Fruit fly (Drosophila melanogaster) whole organism, embryonic: ENCODE data around the gene Coq7.
A peak's percentile ranks its signal among the peaks of the same experiment; 100 is the strongest.

Experiments
- Ada2b ChIP-seq: fragments of 200-800 bp; sonication (Bioruptor generic); IDR thresholded peaks from 2 replicates; pipeline ENCODE4 v1.3.6; 2022; ENCODE audit warnings: missing biosample characterization, missing genetic modification characterization
- BtbVII ChIP-seq: fragments of 200-800 bp; sonication (Bioruptor generic); optimal IDR thresholded peaks from 3 replicates; lab custom pipeline; 2017; ENCODE audit warnings: missing biosample characterization, mild to moderate bottlenecking, missing genetic modification characterization
- CG10366 ChIP-seq: fragments of 200-800 bp; sonication (Bioruptor generic); IDR thresholded peaks from 2 replicates; pipeline ENCODE4 v1.3.6; 2022; ENCODE audit warnings: missing biosample characterization, missing genetic modification characterization
- CG11504 ChIP-seq: fragments of 200-800 bp; sonication (Bioruptor generic); optimal IDR thresholded peaks from 3 replicates; lab custom pipeline; 2019; ENCODE audit warnings: missing biosample characterization, mild to moderate bottlenecking, missing genetic modification characterization, moderate library complexity
- CG12942 ChIP-seq: fragments of 200-800 bp; sonication (Bioruptor generic); optimal IDR thresholded peaks from 3 replicates; lab custom pipeline; 2016; ENCODE audit warnings: missing biosample characterization, missing genetic modification characterization
- CG14441 ChIP-seq: fragments of 200-800 bp; sonication (Bioruptor generic); IDR thresholded peaks from 2 replicates; pipeline ENCODE4 v1.3.6; 2022; ENCODE audit warnings: missing biosample characterization, missing genetic modification characterization
- CG2712 ChIP-seq: fragments of 200-800 bp; optimal IDR thresholded peaks from 3 replicates; lab custom pipeline; 2019; ENCODE audit warnings: missing biosample characterization, mild to moderate bottlenecking, missing genetic modification characterization, moderate library complexity
- CG32532 ChIP-seq: fragments of 200-800 bp; sonication (Bioruptor generic); IDR thresholded peaks from 2 replicates; pipeline ENCODE4 v1.3.6; 2022; ENCODE audit warnings: missing biosample characterization, missing genetic modification characterization
- CG4707 ChIP-seq: fragments of 200-800 bp; sonication (Bioruptor generic); optimal IDR thresholded peaks from 2 replicates; lab custom pipeline; 2018; ENCODE audit warnings: missing biosample characterization, mild to moderate bottlenecking, missing genetic modification characterization, moderate library complexity
- CG5180 ChIP-seq: fragments of 200-800 bp; sonication (Bioruptor generic); optimal IDR thresholded peaks from 3 replicates; lab custom pipeline; 2017; ENCODE audit warnings: missing biosample characterization, missing genetic modification characterization, mild to moderate bottlenecking, moderate library complexity, missing genetic modification reagents
- CG6813 ChIP-seq: fragments of 200-800 bp; sonication (Bioruptor generic); optimal IDR thresholded peaks from 2 replicates; lab custom pipeline; 2017; ENCODE audit warnings: missing biosample characterization, missing genetic modification characterization, mild to moderate bottlenecking, moderate library complexity, missing genetic modification reagents
- CG7786 ChIP-seq: fragments of 200-800 bp; sonication (Bioruptor generic); optimal IDR thresholded peaks from 2 replicates; lab custom pipeline; 2016; ENCODE audit warnings: missing biosample characterization, missing genetic modification characterization
- CG8478 ChIP-seq: fragments of >200 bp; optimal IDR thresholded peaks from 2 replicates; lab custom pipeline; 2018
- CG9932 ChIP-seq: fragments of 200-800 bp; sonication (Bioruptor generic); IDR thresholded peaks from 2 replicates; pipeline ENCODE4 v1.3.6; 2022; ENCODE audit warnings: missing biosample characterization, missing genetic modification characterization
- Deaf1 ChIP-seq: fragments of 200-800 bp; optimal IDR thresholded peaks from 3 replicates; lab custom pipeline; 2019; ENCODE audit warnings: missing biosample characterization, mild to moderate bottlenecking, missing genetic modification characterization, moderate library complexity
- Drgx ChIP-seq: fragments of 200-800 bp; sonication (Bioruptor generic); IDR thresholded peaks from 2 replicates; pipeline ENCODE4 v1.3.6; 2022; ENCODE audit warnings: missing biosample characterization, missing genetic modification characterization
- E2f2 ChIP-seq: fragments of 200-800 bp; sonication (Bioruptor generic); IDR thresholded peaks from 2 replicates; pipeline ENCODE4 v1.3.6; 2022; ENCODE audit warnings: missing biosample characterization, missing genetic modification characterization
- H15 ChIP-seq: fragments of 200-800 bp; sonication (Bioruptor generic); IDR thresholded peaks from 3 replicates; pipeline ENCODE4 v1.3.6; 2022; ENCODE audit warnings: missing biosample characterization, missing genetic modification characterization
- H2.0 ChIP-seq: fragments of 200-800 bp; sonication (Bioruptor generic); IDR thresholded peaks from 2 replicates; pipeline ENCODE4 v1.3.6; 2022; ENCODE audit warnings: missing biosample characterization, missing genetic modification characterization
- HHEX ChIP-seq: fragments of 200-800 bp; sonication (Bioruptor generic); optimal IDR thresholded peaks from 3 replicates; lab custom pipeline; 2017; ENCODE audit warnings: missing biosample characterization, mild to moderate bottlenecking, missing genetic modification characterization, missing genetic modification reagents
- Jarid2 ChIP-seq: fragments of 200-800 bp; sonication (Bioruptor generic); optimal IDR thresholded peaks from 3 replicates; lab custom pipeline; 2017; ENCODE audit warnings: mild to moderate bottlenecking, missing biosample characterization, missing genetic modification reagents, missing genetic modification characterization
- Med ChIP-seq: fragments of 200-800 bp; sonication (Bioruptor generic); peaks from one replicate; lab custom pipeline; 2016; ENCODE audit warnings: missing biosample characterization, missing genetic modification characterization, mild to moderate bottlenecking, inconsistent platforms, moderate library complexity
- Optix ChIP-seq: fragments of 200-800 bp; sonication (Bioruptor generic); IDR thresholded peaks from 3 replicates; pipeline ENCODE4 v1.3.6; 2022; ENCODE audit warnings: missing biosample characterization, missing genetic modification characterization
- Ptx1 ChIP-seq: fragments of 200-800 bp; sonication (Bioruptor generic); IDR thresholded peaks from 2 replicates; pipeline ENCODE4 v1.3.6; 2022; ENCODE audit warnings: missing biosample characterization, missing genetic modification characterization
- Rfx ChIP-seq: fragments of 200-800 bp; sonication (Bioruptor generic); IDR thresholded peaks from 2 replicates; pipeline ENCODE4 v1.3.6; 2022; ENCODE audit warnings: missing biosample characterization, missing genetic modification characterization
- Trl ChIP-seq, 3 experiments: fragments of >200 bp in 2 of 3; fragments of 200-800 bp in 1 of 3; sonication (Bioruptor generic) in 1 of 3; optimal IDR thresholded peaks; 2 replicates in 1 of 3; 3 replicates in 2 of 3; lab custom pipeline; 2016 to 2017; ENCODE audit warnings: missing biosample characterization in 1 of 3, missing genetic modification characterization in 1 of 3
- YL-1 ChIP-seq: fragments of 200-800 bp; sonication (Bioruptor generic); optimal IDR thresholded peaks from 3 replicates; lab custom pipeline; 2017; ENCODE audit warnings: missing biosample characterization, mild to moderate bottlenecking, missing genetic modification characterization
- ara ChIP-seq: fragments of 200-800 bp; sonication (Bioruptor generic); IDR thresholded peaks from 2 replicates; pipeline ENCODE4 v1.3.6; 2022; ENCODE audit warnings: missing biosample characterization, missing genetic modification characterization
- bcd ChIP-seq: fragments of 200-800 bp; sonication (Bioruptor generic); optimal IDR thresholded peaks from 2 replicates; lab custom pipeline; 2017; ENCODE audit warnings: missing biosample characterization, mild to moderate bottlenecking, missing genetic modification characterization
- esg ChIP-seq: fragments of 200-800 bp; sonication (Bioruptor generic); conservative IDR thresholded peaks from 2 replicates; pipeline ENCODE4 v1.3.6; 2022; ENCODE audit warnings: missing biosample characterization, missing genetic modification characterization
- gce ChIP-seq: fragments of 200-800 bp; sonication (Bioruptor generic); IDR thresholded peaks from 3 replicates; pipeline ENCODE4 v1.3.6; 2022; ENCODE audit warnings: missing biosample characterization, missing genetic modification characterization
- grau ChIP-seq: fragments of 200-800 bp; optimal IDR thresholded peaks from 3 replicates; lab custom pipeline; 2019; ENCODE audit warnings: missing biosample characterization, mild to moderate bottlenecking, missing genetic modification characterization, moderate library complexity
- hkb ChIP-seq, 2 experiments: fragments of 200-800 bp in 1 of 2; fragments of >200 bp in 1 of 2; sonication (Bioruptor generic) in 1 of 2; IDR thresholded peaks in 1 of 2; optimal IDR thresholded peaks in 1 of 2; 2 replicates each; pipeline versions ENCODE4 v1.3.6 to Lab custom; 2017 to 2022; ENCODE audit warnings: missing biosample characterization in 1 of 2, missing genetic modification characterization in 1 of 2
- ken ChIP-seq: fragments of 200-800 bp; sonication (Bioruptor generic); IDR thresholded peaks from 3 replicates; pipeline ENCODE4 v1.3.6; 2022; ENCODE audit warnings: missing biosample characterization, missing genetic modification characterization
- lilli ChIP-seq: fragments of 200-800 bp; sonication (Bioruptor generic); optimal IDR thresholded peaks from 3 replicates; lab custom pipeline; 2016; ENCODE audit warnings: missing biosample characterization, missing genetic modification characterization
- lmd ChIP-seq: fragments of 200-800 bp; sonication (Bioruptor generic); IDR thresholded peaks from 2 replicates; pipeline ENCODE4 v1.3.6; 2022; ENCODE audit warnings: missing biosample characterization, missing genetic modification characterization
- prd ChIP-seq, 3 experiments: fragments of >200 bp in 2 of 3; fragments of 200-800 bp in 1 of 3; sonication (Bioruptor generic) in 1 of 3; optimal IDR thresholded peaks in 2 of 3; IDR thresholded peaks in 1 of 3; 2 replicates in 2 of 3; 3 replicates in 1 of 3; pipeline versions ENCODE4 v1.3.6 to Lab custom; 2017 to 2022; ENCODE audit warnings: missing biosample characterization in 1 of 3, missing genetic modification characterization in 1 of 3
- row ChIP-seq: fragments of 200-800 bp; sonication (Bioruptor generic); IDR thresholded peaks from 3 replicates; pipeline ENCODE4 v1.3.6; 2022; ENCODE audit warnings: missing biosample characterization, missing genetic modification characterization
- sens ChIP-seq: fragments of 200-800 bp; sonication (Bioruptor generic); peaks from one replicate; lab custom pipeline; 2016; ENCODE audit warnings: missing biosample characterization, missing genetic modification characterization
- sim ChIP-seq: fragments of 200-800 bp; sonication (Bioruptor generic); IDR thresholded peaks from 2 replicates; pipeline ENCODE4 v1.3.6; 2022; ENCODE audit warnings: missing biosample characterization, missing genetic modification characterization
- slbo ChIP-seq: fragments of 200-800 bp; sonication (Bioruptor generic); IDR thresholded peaks from 2 replicates; pipeline ENCODE4 v1.3.6; 2022; ENCODE audit warnings: missing biosample characterization, missing genetic modification characterization
- stc ChIP-seq: fragments of 200-800 bp; sonication (Bioruptor generic); IDR thresholded peaks from 2 replicates; pipeline ENCODE4 v1.3.6; 2022; ENCODE audit warnings: missing biosample characterization, missing genetic modification characterization
- ttk ChIP-seq: fragments of 200-800 bp; sonication (Bioruptor generic); IDR thresholded peaks from 2 replicates; pipeline ENCODE4 v2.1.2; 2022; ENCODE audit warnings: missing biosample characterization, missing genetic modification characterization
- vvl ChIP-seq: fragments of 200-800 bp; sonication (Bioruptor generic); IDR thresholded peaks from 2 replicates; pipeline ENCODE4 v1.3.6; 2022; ENCODE audit warnings: missing biosample characterization, missing genetic modification characterization
- wdn ChIP-seq: fragments of 200-800 bp; sonication (Bioruptor generic); IDR thresholded peaks from 2 replicates; pipeline ENCODE4 v1.3.6; 2022; ENCODE audit warnings: missing biosample characterization, missing genetic modification characterization
- wor ChIP-seq: fragments of 200-800 bp; sonication (Bioruptor generic); IDR thresholded peaks from 2 replicates; pipeline ENCODE4 v1.3.6; 2022; ENCODE audit warnings: missing biosample characterization, missing genetic modification characterization
- zen ChIP-seq: fragments of 200-800 bp; sonication (Bioruptor generic); optimal IDR thresholded peaks from 3 replicates; lab custom pipeline; 2018; ENCODE audit warnings: missing biosample characterization, mild to moderate bottlenecking, missing genetic modification characterization, moderate library complexity
- zfh1 ChIP-seq: fragments of 200-800 bp; sonication (Bioruptor generic); IDR thresholded peaks from 3 replicates; pipeline ENCODE4 v1.3.6; 2022; ENCODE audit warnings: missing biosample characterization, missing genetic modification characterization

The Coq7 gene

dm6 chrX:6791531-6791930 lies 20.5 kb downstream of the Coq7 start (continued):
- TF ChIP-seq Jarid2 (GFP tag; lab: Kevin White, UChicago) (no peak), esg (GFP tag; lab: Robert Waterston, UW) (peak; percentile 25; the same call in 1 of the 2 replicates), ken (GFP tag; lab: Robert Waterston, UW) (peak; percentile 50; the same call in 1 of the 3 replicates), lmd (peak; percentile 38; the same call in 1 of the 2 replicates), CG9932 (GFP tag; lab: Robert Waterston, UW) (peak; percentile 42; the same call in 1 of the 2 replicates), Ptx1 (GFP tag; lab: Robert Waterston, UW) (peak; percentile 30; the same call in 1 of the 2 replicates), ttk (GFP tag; lab: Robert Waterston, UW) (peak; percentile 38; the same call in 1 of the 2 replicates), Med (GFP tag; lab: Kevin White, UChicago) (peak; percentile 65), Ada2b (GFP tag; lab: Robert Waterston, UW) (no peak), sim (peak; percentile 9; the same call in 1 of the 2 replicates), BtbVII (GFP tag; lab: Kevin White, UChicago) (no peak), CG32532 (GFP tag; lab: Robert Waterston, UW) (peak; percentile 54; the same call in 1 of the 2 replicates), row (GFP tag; lab: Robert Waterston, UW) (peak; percentile 34; the same call in 1 of the 3 replicates), wdn (GFP tag; lab: Robert Waterston, UW) (no peak), stc (0 out of 2 replicates have a peak, but pooled peaks have one; percentile 6), sens (GFP tag; lab: Kevin White, UChicago) (peak; percentile 56), Rfx (GFP tag; lab: Robert Waterston, UW) (peak; percentile 51; the same call in 1 of the 2 replicates), HHEX (no peak), CG4707 (GFP tag; lab: Kevin White, UChicago) (no peak), CG5180 (GFP tag; lab: Kevin White, UChicago) (peak; percentile 19), H2.0 (0 out of 2 replicates have a peak, but pooled peaks have one; percentile 28), CG2712 (tag; lab: Kevin White, UChicago) (no peak), vvl (peak; percentile 58), hkb (optimal IDR thresholded peaks at IDR 0.05; lab: Kevin White, UChicago) (no peak), hkb (GFP tag; IDR thresholded peaks at IDR 0.05; lab: Robert Waterston, UW) (peak; percentile 25; the same call in 1 of the 2 replicates), Trl (optimal IDR thresholded peaks at IDR 0.05; lab: Kevin White, UChicago) (peak; percentile 9 to 59), Trl (GFP tag; optimal IDR thresholded peaks at IDR 0.05; lab: Kevin White, UChicago) (no peak), slbo (GFP tag; lab: Robert Waterston, UW) (peak; percentile 54), zen (tag; lab: Kevin White, UChicago) (no peak), wor (GFP tag; lab: Robert Waterston, UW) (peak; percentile 27; the same call in 1 of the 2 replicates), E2f2 (GFP tag; lab: Robert Waterston, UW) (peak; percentile 20; the same call in 1 of the 2 replicates), bcd (GFP tag; lab: Kevin White, UChicago) (no peak), ara (GFP tag; lab: Robert Waterston, UW) (0 out of 2 replicates have a peak, but pooled peaks have one; percentile 17), CG11504 (tag; lab: Kevin White, UChicago) (no peak), YL-1 (GFP tag; lab: Kevin White, UChicago) (no peak), prd (optimal IDR thresholded peaks at IDR 0.05; lab: Kevin White, UChicago) (no peak), prd (GFP tag; IDR thresholded peaks at IDR 0.05; lab: Robert Waterston, UW) (peak; percentile 35; the same call in 1 of the 3 replicates), zfh1 (GFP tag; lab: Robert Waterston, UW) (peak; percentile 45; the same call in 1 of the 3 replicates), CG8478 (no peak), Optix (0 out of 3 replicates have a peak, but pooled peaks have one; percentile 19)

- TF ChIP-seq grau (tag; lab: Kevin White, UChicago): peak; percentile 76
- TF ChIP-seq CG9932 (GFP tag; lab: Robert Waterston, UW): peak; percentile 43
- TF ChIP-seq prd (optimal IDR thresholded peaks at IDR 0.05; lab: Kevin White, UChicago): no peak
- TF ChIP-seq prd (GFP tag; IDR thresholded peaks at IDR 0.05; lab: Robert Waterston, UW): peak; percentile 35; the same call in 2 of the 3 replicates
- no peak for TF ChIP-seq lilli (GFP tag; lab: Kevin White, UChicago)
- no peak for TF ChIP-seq gce
- TF ChIP-seq CG6813 (GFP tag; lab: Kevin White, UChicago): no peak
- peak; percentile 48; the same call in 1 of the 2 replicates for TF ChIP-seq CG32532 (GFP tag; lab: Robert Waterston, UW)
- no peak for TF ChIP-seq CG7786
- TF ChIP-seq hkb (optimal IDR thresholded peaks at IDR 0.05; lab: Kevin White, UChicago): no peak
- 0 out of 2 replicates have a peak, but pooled peaks have one; percentile 24 for TF ChIP-seq hkb (GFP tag; IDR thresholded peaks at IDR 0.05; lab: Robert Waterston, UW)
- peak; percentile 4; the same call in 1 of the 3 replicates for TF ChIP-seq row (GFP tag; lab: Robert Waterston, UW)
- TF ChIP-seq CG12942: no peak
- peak; percentile 68 for TF ChIP-seq Rfx (GFP tag; lab: Robert Waterston, UW)
- peak; percentile 22; the same call in 1 of the 2 replicates for TF ChIP-seq CG14441 (GFP tag; lab: Robert Waterston, UW)
- no peak for TF ChIP-seq Deaf1 (tag; lab: Kevin White, UChicago)
- 0 out of 3 replicates have a peak, but pooled peaks have one; percentile 6 for TF ChIP-seq H15
- peak; percentile 31; the same call in 1 of the 2 replicates for TF ChIP-seq CG10366
- peak; percentile 27 for TF ChIP-seq Drgx (GFP tag; lab: Robert Waterston, UW)
Observed at dm6 chrX:6792891-6793290, 21.9 kb downstream of the Coq7 start.
